Fruit fly (Drosophila melanogaster) whole organism, embryonic: ENCODE measurements around the gene CheA7a.
A peak's percentile ranks its signal among the peaks of the same experiment; 100 is the strongest.

Experiments used
- BtbVII ChIP-seq: fragments of 200-800 bp; sonication (Bioruptor generic); optimal IDR thresholded peaks from 3 replicates; lab custom pipeline; 2017; ENCODE audit warnings: missing biosample characterization, mild to moderate bottlenecking, missing genetic modification characterization
- CG10147 ChIP-seq: fragments of 200-800 bp; sonication (Bioruptor generic); optimal IDR thresholded peaks from 2 replicates; lab custom pipeline; 2019; ENCODE audit warnings: missing biosample characterization, mild to moderate bottlenecking, missing genetic modification characterization, moderate library complexity
- CG10267 ChIP-seq: fragments of 200-800 bp; sonication (Bioruptor generic); optimal IDR thresholded peaks from 2 replicates; lab custom pipeline; 2018; ENCODE audit warnings: missing biosample characterization, mild to moderate bottlenecking, missing genetic modification characterization, moderate library complexity
- CG11398 ChIP-seq: fragments of 200-800 bp; sonication (Bioruptor generic); optimal IDR thresholded peaks from 2 replicates; lab custom pipeline; 2016; ENCODE audit warnings: missing biosample characterization, missing genetic modification characterization
- CG12659 ChIP-seq: fragments of 200-800 bp; sonication (Bioruptor generic); optimal IDR thresholded peaks from 3 replicates; lab custom pipeline; 2017; ENCODE audit warnings: mild to moderate bottlenecking, missing biosample characterization, missing genetic modification reagents, missing genetic modification characterization
- CG13287 ChIP-seq: fragments of 200-800 bp; sonication (Bioruptor generic); IDR thresholded peaks from 2 replicates; pipeline ENCODE4 v1.3.6; 2022; ENCODE audit warnings: missing biosample characterization, missing genetic modification characterization; ENCODE audit not compliant: partially characterized antibody
- CG13424 ChIP-seq: fragments of 200-800 bp; sonication (Bioruptor generic); optimal IDR thresholded peaks from 2 replicates; lab custom pipeline; 2019; ENCODE audit warnings: missing biosample characterization, mild to moderate bottlenecking, missing genetic modification characterization, moderate library complexity
- CG13775 ChIP-seq: fragments of 200-800 bp; sonication (Bioruptor generic); optimal IDR thresholded peaks from 3 replicates; lab custom pipeline; 2017; ENCODE audit warnings: missing biosample characterization, mild to moderate bottlenecking, missing genetic modification characterization
- CG14441 ChIP-seq: fragments of 200-800 bp; sonication (Bioruptor generic); IDR thresholded peaks from 2 replicates; pipeline ENCODE4 v1.3.6; 2022; ENCODE audit warnings: missing biosample characterization, missing genetic modification characterization
- CG15514 ChIP-seq: fragments of 200-800 bp; sonication (Bioruptor generic); optimal IDR thresholded peaks from 3 replicates; lab custom pipeline; 2017; ENCODE audit warnings: missing biosample characterization, missing genetic modification characterization, mild to moderate bottlenecking, moderate library complexity, missing genetic modification reagents
- CG16815 ChIP-seq: fragments of 200-800 bp; sonication (Bioruptor generic); optimal IDR thresholded peaks from 3 replicates; lab custom pipeline; 2017; ENCODE audit warnings: missing biosample characterization, mild to moderate bottlenecking, missing genetic modification characterization
- CG16863 ChIP-seq: fragments of 200-800 bp; sonication (Bioruptor generic); optimal IDR thresholded peaks from 3 replicates; lab custom pipeline; 2016; ENCODE audit warnings: missing biosample characterization, missing genetic modification characterization
- CG17328 ChIP-seq: fragments of 200-800 bp; sonication (Bioruptor generic); IDR thresholded peaks from 2 replicates; pipeline ENCODE4 v1.3.6; 2022; ENCODE audit warnings: missing biosample characterization, missing genetic modification characterization
- CG31388 ChIP-seq: fragments of 200-800 bp; sonication (Bioruptor generic); optimal IDR thresholded peaks from 2 replicates; lab custom pipeline; 2016; ENCODE audit warnings: missing biosample characterization, missing genetic modification characterization
- CG3163 ChIP-seq: fragments of 200-800 bp; sonication (Bioruptor generic); optimal IDR thresholded peaks from 3 replicates; lab custom pipeline; 2016; ENCODE audit warnings: missing biosample characterization, missing genetic modification characterization
- CG3838 ChIP-seq: fragments of 200-800 bp; sonication (Bioruptor generic); optimal IDR thresholded peaks from 3 replicates; lab custom pipeline; 2016; ENCODE audit warnings: missing biosample characterization, missing genetic modification characterization
- CG4854 ChIP-seq: fragments of 200-800 bp; sonication (Bioruptor generic); optimal IDR thresholded peaks from 2 replicates; lab custom pipeline; 2016; ENCODE audit warnings: missing biosample characterization, missing genetic modification characterization, inconsistent platforms
- CG6854 ChIP-seq: fragments of 200-800 bp; sonication (Bioruptor generic); optimal IDR thresholded peaks from 3 replicates; lab custom pipeline; 2017; ENCODE audit warnings: missing biosample characterization, mild to moderate bottlenecking, missing genetic modification characterization
- CG8290 ChIP-seq, 3 experiments: fragments of 200-800 bp; sonication (Bioruptor generic); optimal IDR thresholded peaks; 2 replicates each; lab custom pipeline; 2016 to 2019; ENCODE audit warnings: missing biosample characterization in 3 of 3, missing genetic modification characterization in 3 of 3, mild to moderate bottlenecking in 2 of 3, moderate library complexity in 1 of 3
- CG8765 ChIP-seq: fragments of 200-800 bp; sonication (Bioruptor generic); IDR thresholded peaks from 2 replicates; pipeline ENCODE4 v1.3.6; 2022; ENCODE audit warnings: missing biosample characterization, missing genetic modification characterization
- CG9932 ChIP-seq: fragments of 200-800 bp; sonication (Bioruptor generic); IDR thresholded peaks from 2 replicates; pipeline ENCODE4 v1.3.6; 2022; ENCODE audit warnings: missing biosample characterization, missing genetic modification characterization
- Hsf ChIP-seq: fragments of 200-800 bp; sonication (Bioruptor generic); optimal IDR thresholded peaks from 3 replicates; lab custom pipeline; 2016; ENCODE audit warnings: missing biosample characterization, missing genetic modification characterization
- Lhr ChIP-seq: fragments of 200-800 bp; sonication (Bioruptor generic); optimal IDR thresholded peaks from 3 replicates; lab custom pipeline; 2017; ENCODE audit warnings: mild to moderate bottlenecking, missing biosample characterization, missing genetic modification reagents, missing genetic modification characterization
- MTF-1 ChIP-seq: fragments of 200-800 bp; sonication (Bioruptor generic); optimal IDR thresholded peaks from 2 replicates; lab custom pipeline; 2018; ENCODE audit warnings: missing biosample characterization, mild to moderate bottlenecking, missing genetic modification characterization, borderline replicate concordance
- Scr ChIP-seq: fragments of 200-800 bp; sonication (Bioruptor generic); IDR thresholded peaks from 2 replicates; pipeline ENCODE4 v1.3.6; 2022; ENCODE audit warnings: missing biosample characterization, missing genetic modification characterization; ENCODE audit not compliant: partially characterized antibody
- Sin3A ChIP-seq: fragments of >200 bp; optimal IDR thresholded peaks from 2 replicates; lab custom pipeline; 2018
- bcd ChIP-seq: fragments of 200-800 bp; sonication (Bioruptor generic); optimal IDR thresholded peaks from 2 replicates; lab custom pipeline; 2017; ENCODE audit warnings: missing biosample characterization, mild to moderate bottlenecking, missing genetic modification characterization
- br ChIP-seq: fragments of >200 bp; optimal IDR thresholded peaks from 2 replicates; lab custom pipeline; 2017
- cas ChIP-seq: fragments of 200-800 bp; sonication (Bioruptor generic); IDR thresholded peaks from 2 replicates; pipeline ENCODE4 v1.3.6; 2022; ENCODE audit warnings: missing biosample characterization, missing genetic modification characterization
- dmrt11E ChIP-seq: fragments of 200-800 bp; sonication (Bioruptor generic); optimal IDR thresholded peaks from 3 replicates; lab custom pipeline; 2018; ENCODE audit warnings: missing biosample characterization, mild to moderate bottlenecking, missing genetic modification characterization, moderate library complexity
- dmrt99B ChIP-seq: fragments of 200-800 bp; sonication (Bioruptor generic); optimal IDR thresholded peaks from 2 replicates; lab custom pipeline; 2018; ENCODE audit warnings: missing biosample characterization, mild to moderate bottlenecking, missing genetic modification characterization, moderate library complexity
- fru ChIP-seq: fragments of >200 bp; optimal IDR thresholded peaks from 2 replicates; lab custom pipeline; 2017
- ftz-f1 ChIP-seq: fragments of 200-800 bp; sonication (Bioruptor generic); optimal IDR thresholded peaks from 2 replicates; lab custom pipeline; 2016; ENCODE audit warnings: missing biosample characterization, missing genetic modification characterization
- fu2 ChIP-seq: fragments of 200-800 bp; sonication (Bioruptor generic); optimal IDR thresholded peaks from 2 replicates; lab custom pipeline; 2016; ENCODE audit warnings: missing biosample characterization, missing genetic modification characterization
- gt ChIP-seq: fragments of 200-800 bp; sonication (Bioruptor generic); IDR thresholded peaks from 2 replicates; pipeline ENCODE4 v1.3.6; 2022; ENCODE audit warnings: missing biosample characterization, missing genetic modification characterization
- her ChIP-seq: fragments of 200-800 bp; sonication (Bioruptor generic); optimal IDR thresholded peaks from 2 replicates; lab custom pipeline; 2016; ENCODE audit warnings: missing biosample characterization, missing genetic modification characterization
- jumu ChIP-seq: fragments of 200-800 bp; sonication (Bioruptor generic); optimal IDR thresholded peaks from 3 replicates; lab custom pipeline; 2016; ENCODE audit warnings: missing biosample characterization, missing genetic modification characterization
- luna ChIP-seq: fragments of 200-800 bp; sonication (Bioruptor generic); optimal IDR thresholded peaks from 2 replicates; lab custom pipeline; 2016; ENCODE audit warnings: missing biosample characterization, missing genetic modification characterization
- maf-S ChIP-seq: fragments of 200-800 bp; sonication (Bioruptor generic); optimal IDR thresholded peaks from 2 replicates; lab custom pipeline; 2016; ENCODE audit warnings: missing biosample characterization, missing genetic modification characterization
- org-1 ChIP-seq: fragments of 200-800 bp; sonication (Bioruptor generic); optimal IDR thresholded peaks from 2 replicates; lab custom pipeline; 2017; ENCODE audit warnings: missing biosample characterization, missing genetic modification characterization
- peb ChIP-seq: fragments of 200-800 bp; sonication (Bioruptor generic); IDR thresholded peaks from 2 replicates; pipeline ENCODE4 v1.3.6; 2022; ENCODE audit warnings: missing biosample characterization, missing genetic modification characterization
- pfk ChIP-seq: fragments of 200-800 bp; sonication (Bioruptor generic); optimal IDR thresholded peaks from 2 replicates; lab custom pipeline; 2018; ENCODE audit warnings: missing biosample characterization, mild to moderate bottlenecking, missing genetic modification characterization, moderate library complexity
- psq ChIP-seq: fragments of 200-800 bp; sonication (Bioruptor generic); optimal IDR thresholded peaks from 2 replicates; lab custom pipeline; 2017; ENCODE audit warnings: missing biosample characterization, missing genetic modification characterization
- slbo ChIP-seq: fragments of 200-800 bp; sonication (Bioruptor generic); IDR thresholded peaks from 2 replicates; pipeline ENCODE4 v1.3.6; 2022; ENCODE audit warnings: missing biosample characterization, missing genetic modification characterization
- slou ChIP-seq: fragments of 200-800 bp; sonication (Bioruptor generic); optimal IDR thresholded peaks from 3 replicates; lab custom pipeline; 2016; ENCODE audit warnings: missing biosample characterization, missing genetic modification characterization
- twi ChIP-seq: fragments of 200-800 bp; optimal IDR thresholded peaks from 2 replicates; lab custom pipeline; 2019; ENCODE audit warnings: missing biosample characterization, mild to moderate bottlenecking, missing genetic modification characterization, moderate library complexity
- wek ChIP-seq: fragments of 200-800 bp; sonication (Bioruptor generic); optimal IDR thresholded peaks from 3 replicates; lab custom pipeline; 2018; ENCODE audit warnings: missing biosample characterization, mild to moderate bottlenecking, missing genetic modification characterization, moderate library complexity
- zen ChIP-seq: fragments of 200-800 bp; sonication (Bioruptor generic); optimal IDR thresholded peaks from 3 replicates; lab custom pipeline; 2018; ENCODE audit warnings: missing biosample characterization, mild to moderate bottlenecking, missing genetic modification characterization, moderate library complexity

Gene CheA7a

dm6 chrX:7336121-7336961 is 41.6 kb upstream of the CheA7a start (continued):
- TF ChIP-seq maf-S (GFP tag; lab: Kevin White, UChicago) (peak; percentile 78), CG17328 (GFP tag; lab: Robert Waterston, UW) (peak; percentile 91), CG10267 (peak; percentile 87), CG10147 (GFP tag; lab: Kevin White, UChicago) (peak; percentile 77), slou (GFP tag; lab: Kevin White, UChicago) (peak; percentile 29), ftz-f1 (no peak), CG11398 (peak; percentile 84), dmrt11E (peak; percentile 95), CG13424 (peak; percentile 92), CG13775 (GFP tag; lab: Kevin White, UChicago) (peak; percentile 82), CG4854 (GFP tag; lab: Kevin White, UChicago) (peak; percentile 83), CG16863 (GFP tag; lab: Kevin White, UChicago) (peak; percentile 93), slbo (GFP tag; lab: Robert Waterston, UW) (peak; percentile 70), CG3838 (peak; percentile 68), peb (GFP tag; lab: Robert Waterston, UW) (peak; percentile 78), BtbVII (GFP tag; lab: Kevin White, UChicago) (peak; percentile 85), CG16815 (GFP tag; lab: Kevin White, UChicago) (peak; percentile 85), bcd (peak; percentile 90), org-1 (peak; percentile 89), luna (GFP tag; lab: Kevin White, UChicago) (peak; percentile 68), CG14441 (GFP tag; lab: Robert Waterston, UW) (peak; percentile 82), fu2 (GFP tag; lab: Kevin White, UChicago) (peak; percentile 71)

dm6 chrX:7336962-7337844 is 40.7 kb upstream of the CheA7a start, which contains the start of gene CBP:
Gene CBP, plus strand, starts transcription at chrX:7337352.
- TF ChIP-seq psq (GFP tag; lab: Kevin White, UChicago) (peak; percentile 96), CG3163 (GFP tag; lab: Kevin White, UChicago) (peak; percentile 88), pfk (GFP tag; lab: Kevin White, UChicago) (peak; percentile 60), CG9932 (GFP tag; lab: Robert Waterston, UW) (peak; percentile 88), fru (lab: Kevin White, UChicago) (no peak), Scr (GFP tag; lab: Robert Waterston, UW) (no peak), twi (tag; lab: Kevin White, UChicago) (peak; percentile 95), gt (GFP tag; lab: Robert Waterston, UW) (peak; percentile 87), jumu (peak; percentile 97), CG12659 (GFP tag; lab: Kevin White, UChicago) (peak; percentile 97), CG6854 (GFP tag; lab: Kevin White, UChicago) (peak; percentile 96), wek (peak; percentile 93), CG31388 (GFP tag; lab: Kevin White, UChicago) (peak; percentile 95), dmrt99B (tag; lab: Kevin White, UChicago) (peak; percentile 99), br (lab: Kevin White, UChicago) (no peak), CG8765 (GFP tag; lab: Robert Waterston, UW) (peak; percentile 95), her (GFP tag; lab: Kevin White, UChicago) (peak; percentile 95), MTF-1 (peak; percentile 95), CG15514 (GFP tag; lab: Kevin White, UChicago) (peak; percentile 90), CG13287 (GFP tag; lab: Robert Waterston, UW) (no peak), Lhr (GFP tag; lab: Kevin White, UChicago) (peak; percentile 97), zen (tag; lab: Kevin White, UChicago) (peak; percentile 98), cas (GFP tag; lab: Robert Waterston, UW) (peak; percentile 85), CG8290 (GFP tag; optimal IDR thresholded peaks at IDR 0.05; lab: Kevin White, UChicago) (peak; percentile 97), CG8290 (tag; optimal IDR thresholded peaks at IDR 0.05; lab: Kevin White, UChicago) (peak; percentile 94 to 98), Sin3A (lab: Kevin White, UChicago) (no peak), Hsf (peak; percentile 98)
